Fruit fly (Drosophila melanogaster) whole organism, prepupa: Measurements from ENCODE around the gene CG17768.
A peak's percentile ranks its signal among the peaks of the same experiment; 100 is the strongest.

ENCODE experiments used
- Blimp-1 ChIP-seq: fragments of 200-800 bp; sonication (Bioruptor generic); optimal IDR thresholded peaks from 3 replicates; lab custom pipeline; 2017; ENCODE audit warnings: missing biosample characterization, missing genetic modification characterization, mild to moderate bottlenecking, moderate library complexity, missing genetic modification reagents
- CG10631 ChIP-seq: fragments of 200-800 bp; sonication (Bioruptor generic); optimal IDR thresholded peaks from 2 replicates; lab custom pipeline; 2016; ENCODE audit warnings: missing biosample characterization, missing genetic modification characterization
- CG10669 ChIP-seq: fragments of 200-800 bp; sonication (Bioruptor generic); optimal IDR thresholded peaks from 3 replicates; lab custom pipeline; 2018; ENCODE audit warnings: missing biosample characterization, mild to moderate bottlenecking, missing genetic modification characterization, moderate library complexity
- CG11294 ChIP-seq: fragments of 200-800 bp; sonication (Bioruptor generic); IDR thresholded peaks from 2 replicates; pipeline ENCODE4 v1.3.6; 2022; ENCODE audit warnings: missing biosample characterization, missing genetic modification characterization
- CG15336 ChIP-seq: fragments of 200-800 bp; sonication (Bioruptor generic); IDR thresholded peaks from 2 replicates; pipeline ENCODE4 v1.3.6; 2022; ENCODE audit warnings: missing biosample characterization, missing genetic modification characterization
- CG1621 ChIP-seq: fragments of 200-800 bp; sonication (Bioruptor generic); optimal IDR thresholded peaks from 3 replicates; lab custom pipeline; 2018; ENCODE audit warnings: missing biosample characterization, mild to moderate bottlenecking, missing genetic modification characterization
- CG16779 ChIP-seq: fragments of 200-800 bp; sonication (Bioruptor generic); optimal IDR thresholded peaks from 3 replicates; lab custom pipeline; 2017; ENCODE audit warnings: missing biosample characterization, mild to moderate bottlenecking, missing genetic modification characterization
- CG3032 ChIP-seq: fragments of 200-800 bp; optimal IDR thresholded peaks from 2 replicates; lab custom pipeline; 2019; ENCODE audit warnings: missing biosample characterization, mild to moderate bottlenecking, missing genetic modification characterization, moderate library complexity
- CG32006 ChIP-seq: fragments of 200-800 bp; sonication (Bioruptor generic); optimal IDR thresholded peaks from 3 replicates; lab custom pipeline; 2017; ENCODE audit warnings: missing biosample characterization, mild to moderate bottlenecking, missing genetic modification characterization
- CG34406 ChIP-seq: fragments of 200-800 bp; sonication (Bioruptor generic); optimal IDR thresholded peaks from 3 replicates; lab custom pipeline; 2016; ENCODE audit warnings: missing biosample characterization, missing genetic modification characterization
- CG3919 ChIP-seq: fragments of 200-800 bp; sonication (Bioruptor generic); optimal IDR thresholded peaks from 3 replicates; lab custom pipeline; 2016; ENCODE audit warnings: missing biosample characterization, missing genetic modification characterization
- CG4318 ChIP-seq: fragments of 200-800 bp; sonication (Bioruptor generic); optimal IDR thresholded peaks from 3 replicates; lab custom pipeline; 2017; ENCODE audit warnings: missing biosample characterization, mild to moderate bottlenecking, missing genetic modification characterization
- CG6163 ChIP-seq: fragments of 200-800 bp; sonication (Bioruptor generic); IDR thresholded peaks from 3 replicates; pipeline ENCODE4 v1.3.6; 2022; ENCODE audit warnings: missing biosample characterization, missing genetic modification characterization
- CG6276 ChIP-seq: fragments of 200-800 bp; sonication (Bioruptor generic); optimal IDR thresholded peaks from 2 replicates; lab custom pipeline; 2017; ENCODE audit warnings: missing biosample characterization, mild to moderate bottlenecking, missing genetic modification characterization
- CG6792 ChIP-seq: fragments of 200-800 bp; sonication (Bioruptor generic); optimal IDR thresholded peaks from 3 replicates; lab custom pipeline; 2016; ENCODE audit warnings: missing biosample characterization, missing genetic modification characterization
- CG6808 ChIP-seq: fragments of 200-800 bp; sonication (Bioruptor generic); optimal IDR thresholded peaks from 3 replicates; lab custom pipeline; 2017; ENCODE audit warnings: missing biosample characterization, missing genetic modification characterization, mild to moderate bottlenecking, moderate library complexity, missing genetic modification reagents
- CG6854 ChIP-seq: fragments of 200-800 bp; sonication (Bioruptor generic); optimal IDR thresholded peaks from 2 replicates; lab custom pipeline; 2017; ENCODE audit warnings: missing biosample characterization, mild to moderate bottlenecking, missing genetic modification characterization
- CG7368 ChIP-seq: fragments of 200-800 bp; sonication (Bioruptor generic); optimal IDR thresholded peaks from 3 replicates; lab custom pipeline; 2016; ENCODE audit warnings: missing biosample characterization, missing genetic modification characterization
- CG8119 ChIP-seq: fragments of 200-800 bp; sonication (Bioruptor generic); IDR thresholded peaks from 3 replicates; pipeline ENCODE4 v1.3.6; 2022; ENCODE audit warnings: missing biosample characterization, missing genetic modification characterization
- CG8319 ChIP-seq: fragments of 200-800 bp; sonication (Bioruptor generic); optimal IDR thresholded peaks from 3 replicates; lab custom pipeline; 2016; ENCODE audit warnings: missing biosample characterization, missing genetic modification characterization
- CG8632 ChIP-seq: fragments of 200-800 bp; sonication (Bioruptor generic); optimal IDR thresholded peaks from 3 replicates; lab custom pipeline; 2016; ENCODE audit warnings: missing biosample characterization, missing genetic modification characterization
- CG9139 ChIP-seq: fragments of 200-800 bp; sonication (Bioruptor generic); optimal IDR thresholded peaks from 3 replicates; lab custom pipeline; 2017; ENCODE audit warnings: missing biosample characterization, mild to moderate bottlenecking, missing genetic modification characterization
- Eip78C ChIP-seq: fragments of 200-800 bp; sonication (Bioruptor generic); peaks from one replicate; lab custom pipeline; 2016; ENCODE audit warnings: missing biosample characterization, missing genetic modification characterization
- Eip93F ChIP-seq: fragments of 200-800 bp; sonication (Bioruptor generic); optimal IDR thresholded peaks from 2 replicates; lab custom pipeline; 2016; ENCODE audit warnings: missing biosample characterization, mild to moderate bottlenecking, missing genetic modification characterization
- Ets96B ChIP-seq: fragments of 200-800 bp; optimal IDR thresholded peaks from 2 replicates; lab custom pipeline; 2019; ENCODE audit warnings: missing biosample characterization, mild to moderate bottlenecking, missing genetic modification characterization, moderate library complexity
- Gug ChIP-seq: fragments of 200-800 bp; sonication (Bioruptor generic); IDR thresholded peaks from 2 replicates; pipeline ENCODE4 v1.3.6; 2022; ENCODE audit warnings: missing biosample characterization, missing genetic modification characterization
- Hr39 ChIP-seq: fragments of 200-800 bp; sonication (Bioruptor generic); optimal IDR thresholded peaks from 2 replicates; lab custom pipeline; 2016; ENCODE audit warnings: missing biosample characterization, missing genetic modification characterization
- Hr4 ChIP-seq: fragments of 200-800 bp; sonication (Bioruptor generic); optimal IDR thresholded peaks from 3 replicates; lab custom pipeline; 2016; ENCODE audit warnings: missing biosample characterization, missing genetic modification characterization
- Lpt ChIP-seq: fragments of 200-800 bp; sonication (Bioruptor generic); optimal IDR thresholded peaks from 3 replicates; lab custom pipeline; 2016; ENCODE audit warnings: missing biosample characterization, missing genetic modification characterization
- Met ChIP-seq: fragments of 200-800 bp; sonication (Bioruptor generic); optimal IDR thresholded peaks from 3 replicates; lab custom pipeline; 2016; ENCODE audit warnings: missing biosample characterization, missing genetic modification characterization
- OdsH ChIP-seq: fragments of 200-800 bp; sonication (Bioruptor generic); optimal IDR thresholded peaks from 3 replicates; lab custom pipeline; 2016; ENCODE audit warnings: missing biosample characterization, missing genetic modification characterization
- Smox ChIP-seq: fragments of 200-800 bp; sonication (Bioruptor generic); optimal IDR thresholded peaks from 3 replicates; lab custom pipeline; 2016; ENCODE audit warnings: missing biosample characterization, missing genetic modification characterization
- Sox14 ChIP-seq: fragments of 200-800 bp; sonication (Bioruptor generic); optimal IDR thresholded peaks from 3 replicates; lab custom pipeline; 2016; ENCODE audit warnings: missing biosample characterization, missing genetic modification characterization
- Sox15 ChIP-seq: fragments of 200-800 bp; sonication (Bioruptor generic); optimal IDR thresholded peaks from 3 replicates; lab custom pipeline; 2016; ENCODE audit warnings: missing biosample characterization, missing genetic modification characterization
- achi ChIP-seq: fragments of 200-800 bp; sonication (Bioruptor generic); optimal IDR thresholded peaks from 3 replicates; lab custom pipeline; 2016; ENCODE audit warnings: missing biosample characterization, missing genetic modification characterization
- cyc ChIP-seq: fragments of 200-800 bp; sonication (Bioruptor generic); optimal IDR thresholded peaks from 3 replicates; lab custom pipeline; 2016; ENCODE audit warnings: missing biosample characterization, missing genetic modification characterization
- dac ChIP-seq: fragments of 200-800 bp; sonication (Bioruptor generic); optimal IDR thresholded peaks from 2 replicates; lab custom pipeline; 2017; ENCODE audit warnings: missing biosample characterization, mild to moderate bottlenecking, missing genetic modification characterization
- dsx ChIP-seq: fragments of 200-800 bp; optimal IDR thresholded peaks from 3 replicates; lab custom pipeline; 2019; ENCODE audit warnings: missing biosample characterization, mild to moderate bottlenecking, missing genetic modification characterization, moderate library complexity; ENCODE audit not compliant: poor library complexity, severe bottlenecking
- esn ChIP-seq: fragments of 200-800 bp; sonication (Bioruptor generic); optimal IDR thresholded peaks from 2 replicates; lab custom pipeline; 2016; ENCODE audit warnings: missing biosample characterization, mild to moderate bottlenecking, missing genetic modification characterization, moderate library complexity
- fd59A ChIP-seq: fragments of 200-800 bp; sonication (Bioruptor generic); optimal IDR thresholded peaks from 2 replicates; lab custom pipeline; 2017; ENCODE audit warnings: missing biosample characterization, mild to moderate bottlenecking, missing genetic modification characterization, missing genetic modification reagents
- fd85E ChIP-seq: fragments of 200-800 bp; sonication (Bioruptor generic); optimal IDR thresholded peaks from 3 replicates; lab custom pipeline; 2016; ENCODE audit warnings: missing biosample characterization, missing genetic modification characterization
- fkh ChIP-seq: fragments of 200-800 bp; sonication (Bioruptor generic); optimal IDR thresholded peaks from 3 replicates; lab custom pipeline; 2017; ENCODE audit warnings: missing biosample characterization, mild to moderate bottlenecking, missing genetic modification characterization, moderate library complexity
- lz ChIP-seq: fragments of 200-800 bp; sonication (Bioruptor generic); optimal IDR thresholded peaks from 3 replicates; lab custom pipeline; 2016; ENCODE audit warnings: missing biosample characterization, missing genetic modification characterization
- net ChIP-seq: fragments of 200-800 bp; sonication (Bioruptor generic); optimal IDR thresholded peaks from 3 replicates; lab custom pipeline; 2016; ENCODE audit warnings: missing biosample characterization, missing genetic modification characterization
- pdm3 ChIP-seq: fragments of 200-800 bp; sonication (Bioruptor generic); optimal IDR thresholded peaks from 3 replicates; lab custom pipeline; 2016; ENCODE audit warnings: missing biosample characterization, missing genetic modification characterization
- salr ChIP-seq, 2 experiments: fragments of 200-800 bp; sonication (Bioruptor generic); optimal IDR thresholded peaks; 3 replicates each; lab custom pipeline; 2016 to 2018; ENCODE audit warnings: missing biosample characterization in 2 of 2, missing genetic modification characterization in 2 of 2, mild to moderate bottlenecking in 1 of 2
- spab ChIP-seq: fragments of 200-800 bp; sonication (Bioruptor generic); optimal IDR thresholded peaks from 2 replicates; lab custom pipeline; 2017; ENCODE audit warnings: missing biosample characterization, mild to moderate bottlenecking, missing genetic modification characterization, missing genetic modification reagents
- ss ChIP-seq, 2 experiments: fragments of 200-800 bp; sonication (Bioruptor generic); optimal IDR thresholded peaks; 2 replicates in 1 of 2; 3 replicates in 1 of 2; lab custom pipeline; 2017 to 2018; ENCODE audit warnings: mild to moderate bottlenecking in 2 of 2, missing biosample characterization in 2 of 2, missing genetic modification characterization in 2 of 2, moderate library complexity in 1 of 2
- topi ChIP-seq: fragments of 200-800 bp; sonication (Bioruptor generic); optimal IDR thresholded peaks from 3 replicates; lab custom pipeline; 2016; ENCODE audit warnings: missing biosample characterization, missing genetic modification characterization
- vri ChIP-seq: fragments of 200-800 bp; sonication (Bioruptor generic); optimal IDR thresholded peaks from 3 replicates; lab custom pipeline; 2016; ENCODE audit warnings: missing biosample characterization, mild to moderate bottlenecking, missing genetic modification characterization

Gene CG17768

dm6 chr2L:10387869-10388726, 16.9 kb downstream of the CG17768 start, which contains the start of gene da:
TSS of gene da (plus strand) at chr2L:10388105.
- TF ChIP-seq ss (GFP tag; optimal IDR thresholded peaks at IDR 0.05; lab: Kevin White, UChicago) (peak in 1 of 2 experiments; percentile 24), Eip78C (GFP tag; lab: Kevin White, UChicago) (peak; percentile 73), Ets96B (tag; lab: Kevin White, UChicago) (peak; percentile 24), Hr39 (peak; percentile 63), fd59A (GFP tag; lab: Kevin White, UChicago) (no peak), esn (peak; percentile 66), Eip93F (GFP tag; lab: Kevin White, UChicago) (peak; percentile 21), CG1621 (no peak), achi (peak; percentile 45), Hr4 (GFP tag; lab: Kevin White, UChicago) (peak; percentile 54), CG6854 (GFP tag; lab: Kevin White, UChicago) (no peak), CG6276 (GFP tag; lab: Kevin White, UChicago) (no peak), lz (GFP tag; lab: Kevin White, UChicago) (peak; percentile 61), Lpt (GFP tag; lab: Kevin White, UChicago) (no peak), CG11294 (no peak), CG6792 (GFP tag; lab: Kevin White, UChicago) (peak; percentile 36), CG7368 (peak; percentile 24), CG6808 (GFP tag; lab: Kevin White, UChicago) (no peak), CG8632 (no peak), CG32006 (no peak), vri (GFP tag; lab: Kevin White, UChicago) (peak; percentile 45), CG8319 (GFP tag; lab: Kevin White, UChicago) (no peak), topi (GFP tag; lab: Kevin White, UChicago) (peak; percentile 44), Gug (GFP tag; lab: Robert Waterston, UW) (no peak), cyc (GFP tag; lab: Kevin White, UChicago) (peak; percentile 50), Sox15 (GFP tag; lab: Kevin White, UChicago) (peak; percentile 5), OdsH (peak; percentile 58), Sox14 (peak; percentile 80), CG3919 (GFP tag; lab: Kevin White, UChicago) (no peak), CG4318 (GFP tag; lab: Kevin White, UChicago) (no peak), pdm3 (peak; percentile 73), spab (GFP tag; lab: Kevin White, UChicago) (no peak), dsx (peak; percentile 29), CG15336 (GFP tag; lab: Robert Waterston, UW) (0 out of 2 replicates have a peak, but pooled peaks have one; percentile 31), CG8119 (no peak; the same call in 2 of the 3 replicates), net (GFP tag; lab: Kevin White, UChicago) (peak; percentile 23), salr (GFP tag; optimal IDR thresholded peaks at IDR 0.05; lab: Kevin White, UChicago) (peak in 1 of 2 experiments; percentile 28), Met (GFP tag; lab: Kevin White, UChicago) (peak; percentile 62), fkh (GFP tag; lab: Kevin White, UChicago) (peak; percentile 47), dac (peak; percentile 8), CG9139 (GFP tag; lab: Kevin White, UChicago) (no peak), CG10669 (GFP tag; lab: Kevin White, UChicago) (peak; percentile 22), CG10631 (GFP tag; lab: Kevin White, UChicago) (no peak), CG6163 (no peak), CG3032 (tag; lab: Kevin White, UChicago) (peak; percentile 61), CG16779 (tag; lab: Kevin White, UChicago) (no peak), Smox (peak; percentile 56), fd85E (GFP tag; lab: Kevin White, UChicago) (no peak), CG34406 (no peak), Blimp-1 (peak; percentile 17)
